Worm (Caenorhabditis elegans) whole organism, L1 larva: ENCODE data around the gene lfi-1.

ENCODE experiments used
- aha-1 ChIP-seq: fragments of 150-350 bp; optimal IDR thresholded peaks from 2 replicates; lab custom pipeline; 2014; ENCODE audit warnings: missing biosample characterization, missing genetic modification characterization
- egl-27 ChIP-seq, 2 experiments: fragments of 150-350 bp in 1 of 2; sonication (generic microtip); optimal IDR thresholded peaks; 3 replicates each; lab custom pipeline; 2017 to 2018; ENCODE audit warnings: missing biosample characterization in 2 of 2, missing genetic modification characterization in 2 of 2, missing genetic modification reagents in 2 of 2
- fos-1 ChIP-seq: fragments of 150-350 bp; optimal IDR thresholded peaks from 2 replicates; lab custom pipeline; 2014; ENCODE audit warnings: missing biosample characterization, missing genetic modification characterization
- jun-1 ChIP-seq: fragments of 150-350 bp; optimal IDR thresholded peaks from 2 replicates; lab custom pipeline; 2014; ENCODE audit warnings: missing biosample characterization, missing genetic modification reagents, missing genetic modification characterization
- lin-39 ChIP-seq: fragments of 150-350 bp; optimal IDR thresholded peaks from 2 replicates; lab custom pipeline; 2014; ENCODE audit warnings: missing biosample characterization, missing genetic modification reagents, missing genetic modification characterization
- nhr-237 ChIP-seq: fragments of 150-350 bp; optimal IDR thresholded peaks from 2 replicates; lab custom pipeline; 2014; ENCODE audit warnings: missing biosample characterization, missing genetic modification characterization
- nhr-76 ChIP-seq: sonication (generic microtip); optimal IDR thresholded peaks from 2 replicates; lab custom pipeline; 2017; ENCODE audit warnings: missing biosample characterization, missing genetic modification characterization
- skn-1 ChIP-seq: fragments of 150-350 bp; optimal IDR thresholded peaks from 2 replicates; lab custom pipeline; 2014; ENCODE audit warnings: missing biosample characterization, missing genetic modification characterization
- unc-86 ChIP-seq: sonication (generic microtip); optimal IDR thresholded peaks from 2 replicates; lab custom pipeline; 2016; ENCODE audit warnings: missing genetic modification characterization, missing compliant biosample characterization

ce11 chrX:5009000-5009399 lies 32.4 kb downstream of the lfi-1 start, which contains the start of gene hsd-3:
- TF ChIP-seq jun-1 (tag; lab: Kevin White, UChicago) (no peak), lin-39 (tag; lab: Kevin White, UChicago) (no peak), unc-86 (tag; lab: Kevin White, UChicago) (no peak), aha-1 (tag; lab: Kevin White, UChicago) (no peak), nhr-237 (tag; lab: Kevin White, UChicago) (no peak), fos-1 (tag; lab: Kevin White, UChicago) (no peak), egl-27 (tag; optimal IDR thresholded peaks at IDR 0.05; lab: Kevin White, UChicago) (no peak), nhr-76 (no peak), skn-1 (tag; lab: Kevin White, UChicago) (no peak)
